Fruit fly (Drosophila melanogaster) whole organism, embryonic: ENCODE measurements around the gene Rtnl1.

Experiments
- Abd-B ChIP-seq: fragments of 200-800 bp; sonication (Bioruptor generic); optimal IDR thresholded peaks from 2 replicates; lab custom pipeline; 2018; ENCODE audit warnings: missing biosample characterization, mild to moderate bottlenecking, missing genetic modification characterization, moderate library complexity
- Aef1 ChIP-seq: fragments of 200-800 bp; sonication (Bioruptor generic); IDR thresholded peaks from 3 replicates; pipeline ENCODE4 v1.3.6; 2022; ENCODE audit warnings: missing biosample characterization, missing genetic modification characterization
- B-H2 ChIP-seq: fragments of 200-800 bp; sonication (Bioruptor generic); optimal IDR thresholded peaks from 2 replicates; lab custom pipeline; 2018; ENCODE audit warnings: missing biosample characterization, mild to moderate bottlenecking, missing genetic modification characterization
- CG13123 ChIP-seq: fragments of 200-800 bp; sonication (Bioruptor generic); optimal IDR thresholded peaks from 2 replicates; lab custom pipeline; 2016; ENCODE audit warnings: missing biosample characterization, missing genetic modification characterization
- CG13894 ChIP-seq: fragments of 200-800 bp; sonication (Bioruptor generic); optimal IDR thresholded peaks from 3 replicates; lab custom pipeline; 2018; ENCODE audit warnings: missing biosample characterization, mild to moderate bottlenecking, missing genetic modification characterization, moderate library complexity
- CG14014 ChIP-seq: fragments of 200-800 bp; sonication (Bioruptor generic); IDR thresholded peaks from 2 replicates; pipeline ENCODE4 v1.3.6; 2022; ENCODE audit warnings: missing biosample characterization, missing genetic modification characterization
- CG15696 ChIP-seq: fragments of 200-800 bp; sonication (Bioruptor generic); optimal IDR thresholded peaks from 2 replicates; lab custom pipeline; 2019; ENCODE audit warnings: missing biosample characterization, mild to moderate bottlenecking, missing genetic modification characterization, moderate library complexity
- CG16863 ChIP-seq: fragments of 200-800 bp; sonication (Bioruptor generic); optimal IDR thresholded peaks from 3 replicates; lab custom pipeline; 2016; ENCODE audit warnings: missing biosample characterization, missing genetic modification characterization
- CG17359 ChIP-seq: fragments of 200-800 bp; sonication (Bioruptor generic); optimal IDR thresholded peaks from 3 replicates; lab custom pipeline; 2018; ENCODE audit warnings: missing biosample characterization, mild to moderate bottlenecking, missing genetic modification characterization, moderate library complexity
- CG17361 ChIP-seq: fragments of 200-800 bp; sonication (Bioruptor generic); IDR thresholded peaks from 3 replicates; pipeline ENCODE4 v1.3.6; 2022; ENCODE audit warnings: missing biosample characterization, missing genetic modification characterization
- CG1792 ChIP-seq: fragments of 200-800 bp; sonication (Bioruptor generic); optimal IDR thresholded peaks from 2 replicates; lab custom pipeline; 2016; ENCODE audit warnings: missing biosample characterization, missing genetic modification characterization
- CG18011 ChIP-seq: fragments of 200-800 bp; sonication (Bioruptor generic); optimal IDR thresholded peaks from 2 replicates; lab custom pipeline; 2017; ENCODE audit warnings: missing biosample characterization, missing genetic modification characterization, mild to moderate bottlenecking, moderate library complexity, missing genotype
- CG18262 ChIP-seq: fragments of 200-800 bp; optimal IDR thresholded peaks from 3 replicates; lab custom pipeline; 2019; ENCODE audit warnings: missing biosample characterization, mild to moderate bottlenecking, missing genetic modification characterization, moderate library complexity
- CG2116 ChIP-seq: fragments of 200-800 bp; sonication (Bioruptor generic); optimal IDR thresholded peaks from 3 replicates; lab custom pipeline; 2018; ENCODE audit warnings: missing biosample characterization, mild to moderate bottlenecking, missing genetic modification characterization
- CG31224 ChIP-seq: fragments of 200-800 bp; sonication (Bioruptor generic); IDR thresholded peaks from 2 replicates; pipeline ENCODE4 v1.3.6; 2022; ENCODE audit warnings: missing biosample characterization, missing genetic modification characterization
- CG34422 ChIP-seq: fragments of 200-800 bp; sonication (Bioruptor generic); IDR thresholded peaks from 3 replicates; pipeline ENCODE4 v1.3.6; 2022; ENCODE audit warnings: missing biosample characterization, missing genetic modification characterization
- CG3726 ChIP-seq: fragments of 200-800 bp; sonication (Bioruptor generic); IDR thresholded peaks from 3 replicates; pipeline ENCODE4, ENCODE4 v1.3.6; 2022; ENCODE audit warnings: missing biosample characterization, missing genetic modification characterization
- CG5245 ChIP-seq: fragments of 200-800 bp; sonication (Bioruptor generic); optimal IDR thresholded peaks from 3 replicates; lab custom pipeline; 2016; ENCODE audit warnings: missing biosample characterization, missing genetic modification characterization
- CG7556 ChIP-seq: fragments of 200-800 bp; sonication (Bioruptor generic); optimal IDR thresholded peaks from 2 replicates; lab custom pipeline; 2017; ENCODE audit warnings: missing biosample characterization, mild to moderate bottlenecking, missing genetic modification characterization
- CG7745 ChIP-seq: fragments of 200-800 bp; sonication (Bioruptor generic); optimal IDR thresholded peaks from 2 replicates; lab custom pipeline; 2018; ENCODE audit warnings: missing biosample characterization, mild to moderate bottlenecking, missing genetic modification characterization, moderate library complexity
- CG7839 ChIP-seq: fragments of 200-800 bp; sonication (Bioruptor generic); optimal IDR thresholded peaks from 3 replicates; lab custom pipeline; 2018; ENCODE audit warnings: missing biosample characterization, mild to moderate bottlenecking, missing genetic modification characterization, moderate library complexity
- CrebB ChIP-seq: fragments of 200-800 bp; sonication (Bioruptor generic); optimal IDR thresholded peaks from 3 replicates; lab custom pipeline; 2018; ENCODE audit warnings: missing biosample characterization, mild to moderate bottlenecking, missing genetic modification characterization
- Dip3 ChIP-seq: fragments of 200-800 bp; sonication (Bioruptor generic); optimal IDR thresholded peaks from 3 replicates; lab custom pipeline; 2016; ENCODE audit warnings: missing biosample characterization, missing genetic modification characterization
- ERR ChIP-seq: fragments of 200-800 bp; sonication (Bioruptor generic); optimal IDR thresholded peaks from 2 replicates; lab custom pipeline; 2016; ENCODE audit warnings: missing biosample characterization, missing genetic modification characterization
- Fer1 ChIP-seq: fragments of 200-800 bp; sonication (Bioruptor generic); optimal IDR thresholded peaks from 2 replicates; lab custom pipeline; 2017; ENCODE audit warnings: missing biosample characterization, mild to moderate bottlenecking, missing genetic modification characterization
- Fer3 ChIP-seq: fragments of 200-800 bp; sonication (Bioruptor generic); optimal IDR thresholded peaks from 2 replicates; lab custom pipeline; 2018; ENCODE audit warnings: missing biosample characterization, mild to moderate bottlenecking, missing genetic modification characterization, moderate library complexity
- GATAe ChIP-seq: fragments of 200-800 bp; sonication (Bioruptor generic); conservative IDR thresholded peaks from 2 replicates; pipeline ENCODE4 v1.3.6; 2022; ENCODE audit warnings: missing biosample characterization, missing genetic modification characterization
- Lhr ChIP-seq: fragments of 200-800 bp; sonication (Bioruptor generic); optimal IDR thresholded peaks from 3 replicates; lab custom pipeline; 2017; ENCODE audit warnings: mild to moderate bottlenecking, missing biosample characterization, missing genetic modification reagents, missing genetic modification characterization
- NfI ChIP-seq: fragments of 200-800 bp; sonication (Bioruptor generic); optimal IDR thresholded peaks from 3 replicates; lab custom pipeline; 2018; ENCODE audit warnings: missing biosample characterization, mild to moderate bottlenecking, missing genetic modification characterization, moderate library complexity
- Sin3A ChIP-seq: fragments of >200 bp; optimal IDR thresholded peaks from 2 replicates; lab custom pipeline; 2018
- Sry-δ ChIP-seq: fragments of 200-800 bp; sonication (Bioruptor generic); optimal IDR thresholded peaks from 2 replicates; lab custom pipeline; 2016; ENCODE audit warnings: missing biosample characterization, missing genetic modification characterization
- Vsx1 ChIP-seq: fragments of 200-800 bp; sonication (Bioruptor generic); optimal IDR thresholded peaks from 2 replicates; lab custom pipeline; 2017; ENCODE audit warnings: missing biosample characterization, mild to moderate bottlenecking, missing genetic modification characterization, missing genetic modification reagents
- ac ChIP-seq: fragments of 200-800 bp; sonication (Bioruptor generic); optimal IDR thresholded peaks from 3 replicates; lab custom pipeline; 2017; ENCODE audit warnings: missing biosample characterization, mild to moderate bottlenecking, missing genetic modification characterization
- aop ChIP-seq: fragments of 200-800 bp; sonication (Bioruptor generic); IDR thresholded peaks from 2 replicates; pipeline ENCODE4 v1.3.6; 2022; ENCODE audit warnings: missing biosample characterization, missing genetic modification characterization
- ato ChIP-seq: fragments of 200-800 bp; sonication (Bioruptor generic); IDR thresholded peaks from 2 replicates; pipeline ENCODE4 v1.3.6; 2022; ENCODE audit warnings: missing biosample characterization, missing genetic modification characterization; ENCODE audit not compliant: partially characterized antibody
- cas ChIP-seq: fragments of 200-800 bp; sonication (Bioruptor generic); IDR thresholded peaks from 2 replicates; pipeline ENCODE4 v1.3.6; 2022; ENCODE audit warnings: missing biosample characterization, missing genetic modification characterization
- caup ChIP-seq: fragments of 200-800 bp; sonication (Bioruptor generic); optimal IDR thresholded peaks from 3 replicates; lab custom pipeline; 2017; ENCODE audit warnings: missing biosample characterization, mild to moderate bottlenecking, missing genetic modification characterization, moderate library complexity; ENCODE audit not compliant: severe bottlenecking
- chif ChIP-seq, 2 experiments: fragments of 200-800 bp; sonication (Bioruptor generic); optimal IDR thresholded peaks; 3 replicates each; lab custom pipeline; 2016; ENCODE audit warnings: missing biosample characterization in 2 of 2, missing genetic modification characterization in 2 of 2
- ci ChIP-seq: fragments of 200-800 bp; sonication (Bioruptor generic); IDR thresholded peaks from 3 replicates; pipeline ENCODE4 v1.3.6; 2022; ENCODE audit warnings: missing biosample characterization, missing genetic modification characterization
- dan ChIP-seq: fragments of 200-800 bp; sonication (Bioruptor generic); IDR thresholded peaks from 2 replicates; pipeline ENCODE4 v1.3.6; 2022; ENCODE audit warnings: missing biosample characterization, missing genetic modification characterization
- fru ChIP-seq: fragments of >200 bp; optimal IDR thresholded peaks from 2 replicates; lab custom pipeline; 2017
- gro ChIP-seq: fragments of 200-800 bp; sonication (Bioruptor generic); optimal IDR thresholded peaks from 2 replicates; lab custom pipeline; 2016; ENCODE audit warnings: missing biosample characterization, missing genetic modification characterization
- gsb-n ChIP-seq: fragments of 200-800 bp; sonication (Bioruptor generic); optimal IDR thresholded peaks from 3 replicates; lab custom pipeline; 2018; ENCODE audit warnings: missing biosample characterization, mild to moderate bottlenecking, missing genetic modification characterization
- hbn ChIP-seq: fragments of 200-800 bp; sonication (Bioruptor generic); IDR thresholded peaks from 2 replicates; pipeline ENCODE4 v1.3.6; 2022; ENCODE audit warnings: missing biosample characterization, missing genetic modification characterization; ENCODE audit not compliant: partially characterized antibody
- lab ChIP-seq: fragments of 200-800 bp; sonication (Bioruptor generic); optimal IDR thresholded peaks from 3 replicates; lab custom pipeline; 2017; ENCODE audit warnings: missing biosample characterization, missing genetic modification characterization, mild to moderate bottlenecking, moderate library complexity, missing genetic modification reagents
- lmd ChIP-seq: fragments of 200-800 bp; sonication (Bioruptor generic); IDR thresholded peaks from 2 replicates; pipeline ENCODE4 v1.3.6; 2022; ENCODE audit warnings: missing biosample characterization, missing genetic modification characterization
- onecut ChIP-seq: fragments of 200-800 bp; sonication (Bioruptor generic); IDR thresholded peaks from 2 replicates; pipeline ENCODE4 v1.3.6; 2022; ENCODE audit warnings: missing biosample characterization, missing genetic modification characterization
- otp ChIP-seq: fragments of 200-800 bp; sonication (Bioruptor generic); IDR thresholded peaks from 3 replicates; pipeline ENCODE4, ENCODE4 v1.3.6; 2022; ENCODE audit warnings: missing biosample characterization, missing genetic modification characterization
- pnt ChIP-seq: fragments of 200-800 bp; sonication (Bioruptor generic); optimal IDR thresholded peaks from 3 replicates; lab custom pipeline; 2016; ENCODE audit warnings: missing biosample characterization, missing genetic modification characterization
- scrt ChIP-seq: fragments of 200-800 bp; sonication (Bioruptor generic); optimal IDR thresholded peaks from 2 replicates; lab custom pipeline; 2018; ENCODE audit warnings: missing biosample characterization, mild to moderate bottlenecking, missing genetic modification characterization, moderate library complexity

The Rtnl1 gene

dm6 chr2L:4981278-4981966 lies 28.1 kb downstream of the Rtnl1 start, which contains the start of the genes CG8892 and CG34126 (continued):
- TF ChIP-seq CrebB (tag; lab: Kevin White, UChicago): peak; percentile 92
- peak; percentile 97 for TF ChIP-seq CG18262
- TF ChIP-seq CG31224 (GFP tag; lab: Robert Waterston, UW): peak; percentile 92
- peak; percentile 87 for TF ChIP-seq CG2116
- TF ChIP-seq ato (GFP tag; lab: Robert Waterston, UW): no peak
- TF ChIP-seq Sry-δ (GFP tag; lab: Kevin White, UChicago): peak; percentile 73
- TF ChIP-seq scrt (GFP tag; lab: Kevin White, UChicago): peak; percentile 91
- TF ChIP-seq B-H2 (GFP tag; lab: Kevin White, UChicago): peak; percentile 96
- TF ChIP-seq otp: peak; percentile 85
- TF ChIP-seq CG7745 (tag; lab: Kevin White, UChicago): no peak
- peak; percentile 97 for TF ChIP-seq Fer1
- TF ChIP-seq Lhr (GFP tag; lab: Kevin White, UChicago): peak; percentile 89
- TF ChIP-seq NfI (GFP tag; lab: Kevin White, UChicago): peak; percentile 98
- TF ChIP-seq CG7839 (tag; lab: Kevin White, UChicago): peak; percentile 97
- peak; percentile 89 for TF ChIP-seq GATAe (GFP tag; lab: Robert Waterston, UW)
- TF ChIP-seq CG3726: peak; percentile 92; the same call in 2 of the 3 replicates
- peak; percentile 94 for TF ChIP-seq CG13894 (tag; lab: Kevin White, UChicago)
- peak; percentile 89 for TF ChIP-seq ci
- TF ChIP-seq CG34422 (GFP tag; lab: Robert Waterston, UW): peak; percentile 96
- TF ChIP-seq pnt (GFP tag; lab: Kevin White, UChicago): peak; percentile 97
- peak; percentile 97 for TF ChIP-seq chif (GFP tag; optimal IDR thresholded peaks at IDR 0.05; lab: Kevin White, UChicago)
- TF ChIP-seq ac (GFP tag; lab: Kevin White, UChicago): peak; percentile 65
- TF ChIP-seq gsb-n (tag; lab: Kevin White, UChicago): peak; percentile 93
- peak; percentile 93 for TF ChIP-seq dan (GFP tag; lab: Robert Waterston, UW)
- peak; percentile 97 for TF ChIP-seq CG7556 (GFP tag; lab: Kevin White, UChicago)
- TF ChIP-seq hbn (GFP tag; lab: Robert Waterston, UW): no peak
- peak; percentile 96 for TF ChIP-seq CG17359 (tag; lab: Kevin White, UChicago)
- TF ChIP-seq CG17361 (GFP tag; lab: Robert Waterston, UW): peak; percentile 98
- peak; percentile 99 for TF ChIP-seq Sin3A (lab: Kevin White, UChicago)
- peak; percentile 98 for TF ChIP-seq Dip3 (GFP tag; lab: Kevin White, UChicago)
- peak; percentile 95 for TF ChIP-seq gro (GFP tag; lab: Kevin White, UChicago)
- peak; percentile 86 for TF ChIP-seq Vsx1 (GFP tag; lab: Kevin White, UChicago)
- peak; percentile 98 for TF ChIP-seq lab
- peak; percentile 96 for TF ChIP-seq CG5245 (GFP tag; lab: Kevin White, UChicago)
- peak; percentile 98 for TF ChIP-seq CG15696 (tag; lab: Kevin White, UChicago)
- peak; percentile 87 for TF ChIP-seq ERR (GFP tag; lab: Kevin White, UChicago)
- TF ChIP-seq Aef1 (GFP tag; lab: Robert Waterston, UW): peak; percentile 97
- TF ChIP-seq lmd: peak; percentile 97
- TF ChIP-seq Fer3 (tag; lab: Kevin White, UChicago): peak; percentile 97
- TF ChIP-seq Abd-B (GFP tag; lab: Kevin White, UChicago): peak; percentile 99
- peak; percentile 72; the same call in 1 of the 2 replicates for TF ChIP-seq aop
- peak; percentile 90 for TF ChIP-seq CG18011
- TF ChIP-seq onecut (GFP tag; lab: Robert Waterston, UW): peak; percentile 87
- TF ChIP-seq fru: no peak
- peak; percentile 95 for TF ChIP-seq CG16863 (GFP tag; lab: Kevin White, UChicago)
- peak; percentile 96 for TF ChIP-seq caup (GFP tag; lab: Kevin White, UChicago)
- peak; percentile 95 for TF ChIP-seq CG14014
- peak; percentile 93 for TF ChIP-seq CG1792 (GFP tag; lab: Kevin White, UChicago)
- peak; percentile 90 for TF ChIP-seq cas (GFP tag; lab: Robert Waterston, UW)
- peak; percentile 95 for TF ChIP-seq CG13123 (GFP tag; lab: Kevin White, UChicago)
